Fruit fly (Drosophila melanogaster) whole organism, embryonic: ENCODE results near the gene dob.

Experiments
- Bdp1 ChIP-seq: fragments of 200-800 bp; sonication (Bioruptor generic); optimal IDR thresholded peaks from 3 replicates; lab custom pipeline; 2016; ENCODE audit warnings: missing biosample characterization, missing genetic modification characterization
- CG11398 ChIP-seq: fragments of 200-800 bp; sonication (Bioruptor generic); optimal IDR thresholded peaks from 2 replicates; lab custom pipeline; 2016; ENCODE audit warnings: missing biosample characterization, missing genetic modification characterization
- CG12744 ChIP-seq: fragments of 200-800 bp; sonication (Bioruptor generic); optimal IDR thresholded peaks from 2 replicates; lab custom pipeline; 2016; ENCODE audit warnings: missing biosample characterization, missing genetic modification characterization
- CG13894 ChIP-seq: fragments of 200-800 bp; sonication (Bioruptor generic); optimal IDR thresholded peaks from 3 replicates; lab custom pipeline; 2018; ENCODE audit warnings: missing biosample characterization, mild to moderate bottlenecking, missing genetic modification characterization, moderate library complexity
- CG17186 ChIP-seq: fragments of 200-800 bp; sonication (Bioruptor generic); optimal IDR thresholded peaks from 3 replicates; lab custom pipeline; 2017; ENCODE audit warnings: missing biosample characterization, missing genetic modification reagents, missing genetic modification characterization
- CG17802 ChIP-seq: fragments of 200-800 bp; sonication (Bioruptor generic); optimal IDR thresholded peaks from 2 replicates; lab custom pipeline; 2018; ENCODE audit warnings: missing biosample characterization, mild to moderate bottlenecking, missing genetic modification characterization, moderate library complexity
- CG18011 ChIP-seq: fragments of 200-800 bp; sonication (Bioruptor generic); optimal IDR thresholded peaks from 2 replicates; lab custom pipeline; 2017; ENCODE audit warnings: missing biosample characterization, missing genetic modification characterization, mild to moderate bottlenecking, moderate library complexity, missing genotype
- CG18599 ChIP-seq: fragments of 200-800 bp; sonication (Bioruptor generic); optimal IDR thresholded peaks from 3 replicates; lab custom pipeline; 2017; ENCODE audit warnings: missing biosample characterization, missing genetic modification characterization, mild to moderate bottlenecking, moderate library complexity, missing genetic modification reagents
- CG18764 ChIP-seq: fragments of 200-800 bp; sonication (Bioruptor generic); optimal IDR thresholded peaks from 3 replicates; lab custom pipeline; 2016; ENCODE audit warnings: missing biosample characterization, missing genetic modification characterization
- CG2120 ChIP-seq: fragments of 200-800 bp; sonication (Bioruptor generic); optimal IDR thresholded peaks from 3 replicates; lab custom pipeline; 2016; ENCODE audit warnings: missing biosample characterization, missing genetic modification characterization
- CG30020 ChIP-seq: fragments of 200-800 bp; optimal IDR thresholded peaks from 2 replicates; lab custom pipeline; 2019; ENCODE audit warnings: missing biosample characterization, mild to moderate bottlenecking, missing genetic modification characterization, moderate library complexity
- CG32532 ChIP-seq: fragments of 200-800 bp; sonication (Bioruptor generic); IDR thresholded peaks from 2 replicates; pipeline ENCODE4 v1.3.6; 2022; ENCODE audit warnings: missing biosample characterization, missing genetic modification characterization
- CG3281 ChIP-seq: fragments of 200-800 bp; sonication (Bioruptor generic); optimal IDR thresholded peaks from 3 replicates; lab custom pipeline; 2017; ENCODE audit warnings: missing biosample characterization, mild to moderate bottlenecking, missing genetic modification characterization
- CG5180 ChIP-seq: fragments of 200-800 bp; sonication (Bioruptor generic); optimal IDR thresholded peaks from 3 replicates; lab custom pipeline; 2017; ENCODE audit warnings: missing biosample characterization, missing genetic modification characterization, mild to moderate bottlenecking, moderate library complexity, missing genetic modification reagents
- CG5953 ChIP-seq: fragments of 200-800 bp; sonication (Bioruptor generic); IDR thresholded peaks from 2 replicates; pipeline ENCODE4 v1.3.6; 2022; ENCODE audit warnings: missing biosample characterization, missing genetic modification characterization
- CG7271 ChIP-seq: fragments of 200-800 bp; sonication (Bioruptor generic); optimal IDR thresholded peaks from 2 replicates; lab custom pipeline; 2018; ENCODE audit warnings: missing biosample characterization, mild to moderate bottlenecking, missing genetic modification characterization, moderate library complexity
- CG7556 ChIP-seq: fragments of 200-800 bp; sonication (Bioruptor generic); optimal IDR thresholded peaks from 2 replicates; lab custom pipeline; 2017; ENCODE audit warnings: missing biosample characterization, mild to moderate bottlenecking, missing genetic modification characterization
- CG8765 ChIP-seq: fragments of 200-800 bp; sonication (Bioruptor generic); IDR thresholded peaks from 2 replicates; pipeline ENCODE4 v1.3.6; 2022; ENCODE audit warnings: missing biosample characterization, missing genetic modification characterization
- CG9797 ChIP-seq: fragments of 200-800 bp; sonication (Bioruptor generic); optimal IDR thresholded peaks from 3 replicates; lab custom pipeline; 2018; ENCODE audit warnings: missing biosample characterization, mild to moderate bottlenecking, missing genetic modification characterization
- Ets97D ChIP-seq: fragments of 200-800 bp; sonication (Bioruptor generic); optimal IDR thresholded peaks from 3 replicates; lab custom pipeline; 2016; ENCODE audit warnings: missing biosample characterization, missing genetic modification characterization
- Fer3 ChIP-seq: fragments of 200-800 bp; sonication (Bioruptor generic); optimal IDR thresholded peaks from 2 replicates; lab custom pipeline; 2018; ENCODE audit warnings: missing biosample characterization, mild to moderate bottlenecking, missing genetic modification characterization, moderate library complexity
- HLH4C ChIP-seq: fragments of 200-800 bp; sonication (Bioruptor generic); IDR thresholded peaks from 3 replicates; pipeline ENCODE4 v1.3.6; 2022; ENCODE audit warnings: missing biosample characterization, missing genetic modification characterization; ENCODE audit not compliant: partially characterized antibody
- HLH54F ChIP-seq: fragments of 200-800 bp; sonication (Bioruptor generic); optimal IDR thresholded peaks from 3 replicates; lab custom pipeline; 2016; ENCODE audit warnings: missing biosample characterization, missing genetic modification characterization
- HLHmδ ChIP-seq: fragments of 200-800 bp; sonication (Bioruptor generic); optimal IDR thresholded peaks from 2 replicates; lab custom pipeline; 2018; ENCODE audit warnings: missing biosample characterization, mild to moderate bottlenecking, missing genetic modification characterization, moderate library complexity
- HmgZ ChIP-seq: fragments of 200-800 bp; sonication (Bioruptor generic); optimal IDR thresholded peaks from 2 replicates; lab custom pipeline; 2018; ENCODE audit warnings: missing biosample characterization, mild to moderate bottlenecking, missing genetic modification characterization
- Hmr ChIP-seq: fragments of 200-800 bp; sonication (Bioruptor generic); optimal IDR thresholded peaks from 3 replicates; lab custom pipeline; 2017; ENCODE audit warnings: mild to moderate bottlenecking, missing biosample characterization, missing genetic modification reagents, missing genetic modification characterization
- Hsf ChIP-seq: fragments of 200-800 bp; sonication (Bioruptor generic); optimal IDR thresholded peaks from 3 replicates; lab custom pipeline; 2016; ENCODE audit warnings: missing biosample characterization, missing genetic modification characterization
- Meics ChIP-seq: fragments of 200-800 bp; sonication (Bioruptor generic); optimal IDR thresholded peaks from 2 replicates; lab custom pipeline; 2017; ENCODE audit warnings: missing biosample characterization, mild to moderate bottlenecking, missing genetic modification characterization
- Mrtf ChIP-seq: fragments of 200-800 bp; sonication (Bioruptor generic); IDR thresholded peaks from 3 replicates; pipeline ENCODE4 v1.3.6; 2022; ENCODE audit warnings: missing biosample characterization, missing genetic modification characterization
- Nf-YB ChIP-seq: fragments of 200-800 bp; sonication (Bioruptor generic); optimal IDR thresholded peaks from 3 replicates; lab custom pipeline; 2019; ENCODE audit warnings: missing biosample characterization, mild to moderate bottlenecking, missing genetic modification characterization, moderate library complexity
- Sox102F ChIP-seq: fragments of 200-800 bp; sonication (Bioruptor generic); optimal IDR thresholded peaks from 2 replicates; lab custom pipeline; 2018; ENCODE audit warnings: missing biosample characterization, mild to moderate bottlenecking, missing genetic modification characterization, moderate library complexity
- Trl ChIP-seq, 3 experiments: fragments of >200 bp in 2 of 3; fragments of 200-800 bp in 1 of 3; sonication (Bioruptor generic) in 1 of 3; optimal IDR thresholded peaks; 2 replicates in 1 of 3; 3 replicates in 2 of 3; lab custom pipeline; 2016 to 2017; ENCODE audit warnings: missing biosample characterization in 1 of 3, missing genetic modification characterization in 1 of 3
- az2 ChIP-seq: fragments of 200-800 bp; sonication (Bioruptor generic); optimal IDR thresholded peaks from 3 replicates; lab custom pipeline; 2016; ENCODE audit warnings: missing biosample characterization, missing genetic modification characterization
- bigmax ChIP-seq: fragments of 200-800 bp; sonication (Bioruptor generic); optimal IDR thresholded peaks from 2 replicates; lab custom pipeline; 2018; ENCODE audit warnings: missing biosample characterization, mild to moderate bottlenecking, missing genetic modification characterization
- bsh ChIP-seq, 2 experiments: fragments of 200-800 bp; sonication (Bioruptor generic); optimal IDR thresholded peaks; 2 replicates each; lab custom pipeline; 2017 to 2018; ENCODE audit warnings: mild to moderate bottlenecking in 2 of 2, missing biosample characterization in 2 of 2, missing genetic modification characterization in 2 of 2, moderate library complexity in 1 of 2
- btn ChIP-seq: fragments of 200-800 bp; sonication (Bioruptor generic); optimal IDR thresholded peaks from 2 replicates; lab custom pipeline; 2016; ENCODE audit warnings: missing biosample characterization, missing genetic modification characterization
- dmrt11E ChIP-seq: fragments of 200-800 bp; sonication (Bioruptor generic); optimal IDR thresholded peaks from 3 replicates; lab custom pipeline; 2018; ENCODE audit warnings: missing biosample characterization, mild to moderate bottlenecking, missing genetic modification characterization, moderate library complexity
- esg ChIP-seq: fragments of 200-800 bp; sonication (Bioruptor generic); conservative IDR thresholded peaks from 2 replicates; pipeline ENCODE4 v1.3.6; 2022; ENCODE audit warnings: missing biosample characterization, missing genetic modification characterization
- eve ChIP-seq, 2 experiments: fragments of >200 bp; optimal IDR thresholded peaks; 2 replicates each; lab custom pipeline; 2017; ENCODE audit warnings: missing biosample characterization in 2 of 2, missing genetic modification characterization in 2 of 2
- gem ChIP-seq: fragments of 200-800 bp; sonication (Bioruptor generic); optimal IDR thresholded peaks from 2 replicates; lab custom pipeline; 2019; ENCODE audit warnings: missing biosample characterization, mild to moderate bottlenecking, missing genetic modification characterization, moderate library complexity
- lab ChIP-seq: fragments of 200-800 bp; sonication (Bioruptor generic); optimal IDR thresholded peaks from 3 replicates; lab custom pipeline; 2017; ENCODE audit warnings: missing biosample characterization, missing genetic modification characterization, mild to moderate bottlenecking, moderate library complexity, missing genetic modification reagents
- lmd ChIP-seq: fragments of 200-800 bp; sonication (Bioruptor generic); IDR thresholded peaks from 2 replicates; pipeline ENCODE4 v1.3.6; 2022; ENCODE audit warnings: missing biosample characterization, missing genetic modification characterization
- luna ChIP-seq: fragments of 200-800 bp; sonication (Bioruptor generic); optimal IDR thresholded peaks from 2 replicates; lab custom pipeline; 2016; ENCODE audit warnings: missing biosample characterization, missing genetic modification characterization
- nerfin-1 ChIP-seq: fragments of 200-800 bp; sonication (Bioruptor generic); optimal IDR thresholded peaks from 3 replicates; lab custom pipeline; 2019; ENCODE audit warnings: missing biosample characterization, mild to moderate bottlenecking, missing genetic modification characterization, moderate library complexity
- pum ChIP-seq: fragments of 200-800 bp; sonication (Bioruptor generic); optimal IDR thresholded peaks from 2 replicates; lab custom pipeline; 2016; ENCODE audit warnings: missing biosample characterization, missing genetic modification characterization
- sens ChIP-seq: fragments of 200-800 bp; sonication (Bioruptor generic); peaks from one replicate; lab custom pipeline; 2016; ENCODE audit warnings: missing biosample characterization, missing genetic modification characterization
- stwl ChIP-seq: fragments of 200-800 bp; sonication (Bioruptor generic); optimal IDR thresholded peaks from 3 replicates; lab custom pipeline; 2018; ENCODE audit warnings: missing biosample characterization, mild to moderate bottlenecking, missing genetic modification characterization, moderate library complexity

The dob gene

DNA sequence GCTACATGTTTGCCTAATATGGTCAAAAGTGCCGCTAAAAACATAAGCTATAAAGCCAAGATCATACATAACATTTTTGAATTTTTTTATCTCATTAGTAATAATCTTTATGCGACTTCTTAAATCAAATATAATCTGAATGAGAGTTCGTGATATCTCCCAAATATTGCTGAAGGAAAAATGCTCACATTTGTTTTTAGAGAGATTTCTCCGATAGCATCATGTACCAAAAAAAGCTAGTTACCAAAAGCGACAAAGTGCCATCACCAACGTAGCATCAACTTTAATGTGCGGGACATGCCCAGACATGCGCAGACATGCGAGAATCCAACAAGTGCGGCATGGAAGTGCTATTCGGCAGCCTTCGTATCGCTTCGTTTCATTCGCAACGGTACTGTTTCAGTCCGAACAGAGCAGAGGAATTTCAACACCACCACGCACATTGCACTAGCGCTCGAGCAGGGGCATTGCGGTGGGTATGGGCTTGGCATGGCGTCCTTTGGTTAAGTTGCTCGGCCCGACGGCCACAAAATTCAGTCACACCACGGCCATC, 22.4 kb downstream of the dob start, which contains the start of gene Rab3-GEF (continued):
- TF ChIP-seq CG5180 (peak; percentile 26), CG32532 (GFP tag; lab: Robert Waterston, UW) (0 out of 2 replicates have a peak, but pooled peaks have one; percentile 10), eve (GFP tag; optimal IDR thresholded peaks at IDR 0.05; lab: Kevin White, UChicago) (no peak)

DNA sequence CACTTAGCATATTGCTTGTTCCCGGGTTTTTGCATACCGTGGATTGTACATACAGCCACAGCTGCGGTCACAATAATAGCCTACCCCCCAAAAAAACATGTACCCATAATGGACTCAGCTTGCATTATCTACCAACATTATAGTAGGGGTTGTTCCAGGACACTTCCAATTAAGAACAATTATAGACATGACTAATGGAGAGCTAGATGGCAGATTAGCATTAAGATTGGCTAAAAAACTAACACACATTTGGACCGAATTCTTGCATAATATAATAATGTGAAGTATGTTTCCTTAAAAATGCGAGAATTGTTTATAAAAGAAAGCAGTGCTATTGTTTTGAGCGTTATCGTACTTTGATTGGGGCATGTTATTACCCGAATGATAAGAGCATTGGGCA, 23.6 kb downstream of the dob start:
- TF ChIP-seq HLHmδ (GFP tag; lab: Kevin White, UChicago) (no peak), Mrtf (GFP tag; lab: Robert Waterston, UW) (no peak), luna (GFP tag; lab: Kevin White, UChicago) (no peak), az2 (GFP tag; lab: Kevin White, UChicago) (no peak), esg (GFP tag; lab: Robert Waterston, UW) (0 out of 2 replicates have a peak, but pooled peaks have one; percentile 11), Nf-YB (GFP tag; lab: Kevin White, UChicago) (no peak), bigmax (GFP tag; lab: Kevin White, UChicago) (no peak), CG18599 (GFP tag; lab: Kevin White, UChicago) (peak; percentile 2), CG9797 (GFP tag; lab: Kevin White, UChicago) (no peak), Bdp1 (GFP tag; lab: Kevin White, UChicago) (no peak), CG17186 (GFP tag; lab: Kevin White, UChicago) (no peak), HLH54F (GFP tag; lab: Kevin White, UChicago) (no peak), btn (GFP tag; lab: Kevin White, UChicago) (no peak), CG13894 (tag; lab: Kevin White, UChicago) (peak; percentile 7), Meics (GFP tag; lab: Kevin White, UChicago) (peak; percentile 4), CG2120 (GFP tag; lab: Kevin White, UChicago) (peak; percentile 18), CG18011 (GFP tag; lab: Kevin White, UChicago) (no peak), CG17802 (tag; lab: Kevin White, UChicago) (no peak), dmrt11E (tag; lab: Kevin White, UChicago) (no peak), CG5953 (GFP tag; lab: Robert Waterston, UW) (0 out of 2 replicates have a peak, but pooled peaks have one; percentile 7), pum (GFP tag; lab: Kevin White, UChicago) (no peak), Hsf (GFP tag; lab: Kevin White, UChicago) (peak; percentile 12), Hmr (GFP tag; lab: Kevin White, UChicago) (peak; percentile 30), HmgZ (peak; percentile 3), CG8765 (GFP tag; lab: Robert Waterston, UW) (no peak), gem (tag; lab: Kevin White, UChicago) (peak; percentile 23), Sox102F (GFP tag; lab: Kevin White, UChicago) (no peak), CG12744 (GFP tag; lab: Kevin White, UChicago) (no peak), CG7556 (GFP tag; lab: Kevin White, UChicago) (peak; percentile 19), sens (GFP tag; lab: Kevin White, UChicago) (peak; percentile 68), lab (GFP tag; lab: Kevin White, UChicago) (peak; percentile 19), CG3281 (no peak)

DNA sequence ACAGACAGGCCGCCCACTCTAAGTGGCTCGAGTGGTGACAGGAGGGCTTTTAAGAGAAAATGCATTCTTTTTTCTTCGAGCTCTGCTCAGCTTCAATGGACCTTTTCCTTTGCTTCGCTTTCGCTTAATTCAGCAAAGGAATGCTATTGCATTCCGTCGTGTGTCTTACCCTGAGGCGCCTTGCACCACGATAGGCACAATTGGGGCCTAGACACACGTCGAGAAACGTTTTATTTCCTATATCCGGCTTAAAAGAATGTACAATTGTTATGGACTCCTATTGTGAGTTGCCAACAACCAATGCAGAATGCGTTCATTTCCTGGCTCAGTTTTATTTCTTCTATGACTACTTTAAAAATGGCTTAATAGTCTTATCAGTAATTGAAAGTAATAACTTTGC, 24.4 kb downstream of the dob start:
- TF ChIP-seq CG30020 (tag; lab: Kevin White, UChicago) (peak; percentile 22), CG18764 (GFP tag; lab: Kevin White, UChicago) (peak; percentile 96), Fer3 (tag; lab: Kevin White, UChicago) (no peak), bsh (GFP tag; optimal IDR thresholded peaks at IDR 0.05; lab: Kevin White, UChicago) (no peak), lmd (GFP tag; lab: Robert Waterston, UW) (no peak), stwl (tag; lab: Kevin White, UChicago) (peak; percentile 83), Ets97D (GFP tag; lab: Kevin White, UChicago) (peak; percentile 6), Trl (optimal IDR thresholded peaks at IDR 0.05; lab: Kevin White, UChicago) (no peak), Trl (GFP tag; optimal IDR thresholded peaks at IDR 0.05; lab: Kevin White, UChicago) (no peak), nerfin-1 (peak; percentile 1), CG11398 (GFP tag; lab: Kevin White, UChicago) (no peak), HLH4C (GFP tag; lab: Robert Waterston, UW) (0 out of 3 replicates have a peak, but pooled peaks have one; percentile 8), CG7271 (tag; lab: Kevin White, UChicago) (peak; percentile 6)
